Worm (Caenorhabditis elegans) whole organism, L3 larva: ENCODE results near the gene irk-1.

ENCODE experiments used
- ZK546.5 ChIP-seq: sonication (generic microtip); optimal IDR thresholded peaks from 2 replicates; lab custom pipeline; 2017; ENCODE audit warnings: missing biosample characterization, missing genetic modification characterization
- ama-1 ChIP-seq: fragments of 150-350 bp; optimal IDR thresholded peaks from 2 replicates; lab custom pipeline; 2018
- ceh-28 ChIP-seq: fragments of 150-350 bp; optimal IDR thresholded peaks from 2 replicates; lab custom pipeline; 2014; ENCODE audit warnings: missing biosample characterization, missing genetic modification reagents, missing genetic modification characterization
- egl-27 ChIP-seq: sonication (generic microtip); optimal IDR thresholded peaks from 4 replicates; lab custom pipeline; 2017; ENCODE audit warnings: missing biosample characterization, missing genetic modification reagents, missing genetic modification characterization
- elt-1 ChIP-seq: fragments of 150-350 bp; optimal IDR thresholded peaks from 2 replicates; lab custom pipeline; 2014; ENCODE audit warnings: missing biosample characterization, missing genetic modification characterization
- elt-3 ChIP-seq, 3 experiments: fragments of 150-350 bp in 1 of 3; sonication (generic microtip) in 2 of 3; optimal IDR thresholded peaks; 2 replicates in 2 of 3; 4 replicates in 1 of 3; lab custom pipeline; 2014 to 2017; ENCODE audit warnings: missing biosample characterization in 3 of 3, missing genetic modification characterization in 3 of 3
- fkh-10 ChIP-seq: sonication (generic microtip); optimal IDR thresholded peaks from 2 replicates; lab custom pipeline; 2017; ENCODE audit warnings: missing biosample characterization, missing genetic modification reagents, missing genetic modification characterization
- jun-1 ChIP-seq: fragments of 150-350 bp; optimal IDR thresholded peaks from 2 replicates; lab custom pipeline; 2014; ENCODE audit warnings: missing biosample characterization, missing genetic modification reagents, missing genetic modification characterization
- lin-39 ChIP-seq: fragments of 150-350 bp; optimal IDR thresholded peaks from 2 replicates; lab custom pipeline; 2018; ENCODE audit warnings: missing biosample characterization, missing genetic modification reagents, missing genetic modification characterization
- nhr-11 ChIP-seq: fragments of 150-350 bp; optimal IDR thresholded peaks from 2 replicates; lab custom pipeline; 2014; ENCODE audit warnings: missing biosample characterization, missing genetic modification characterization
- nhr-23 ChIP-seq: fragments of 150-350 bp; optimal IDR thresholded peaks from 2 replicates; lab custom pipeline; 2014; ENCODE audit warnings: missing biosample characterization, missing genetic modification reagents, missing genetic modification characterization
- nhr-25 ChIP-seq: sonication (generic microtip); optimal IDR thresholded peaks from 2 replicates; lab custom pipeline; 2017; ENCODE audit warnings: missing biosample characterization, missing genetic modification characterization
- nhr-28 ChIP-seq: fragments of 150-350 bp; optimal IDR thresholded peaks from 2 replicates; lab custom pipeline; 2014; ENCODE audit warnings: missing biosample characterization, missing genetic modification characterization
- snpc-4 ChIP-seq: fragments of 150-350 bp; optimal IDR thresholded peaks from 2 replicates; lab custom pipeline; 2014; ENCODE audit warnings: missing biosample characterization, missing genetic modification characterization

DNA sequence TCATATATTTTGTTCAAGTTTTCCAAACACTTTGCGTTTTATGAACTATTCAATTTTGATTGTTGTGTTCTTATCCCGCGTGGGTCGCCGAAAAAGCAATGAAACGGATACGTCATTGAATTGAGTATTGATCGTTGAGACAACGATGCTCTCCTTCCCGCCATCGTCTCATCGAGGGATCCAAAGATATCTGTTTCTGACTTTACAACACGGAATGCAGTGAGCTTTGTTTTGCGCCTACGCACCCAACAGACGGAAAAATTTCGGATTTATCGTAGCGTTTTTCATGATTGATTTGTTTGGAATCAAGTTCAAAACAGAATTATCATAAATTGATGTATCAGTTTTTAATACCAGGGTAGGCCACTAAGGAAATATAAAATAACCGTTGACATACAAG, 44.6 kb upstream of the irk-1 start:
- TF ChIP-seq nhr-28 (tag; lab: Kevin White, UChicago): no peak
- no peak for TF ChIP-seq elt-3 (tag; optimal IDR thresholded peaks at IDR 0.05; lab: Kevin White, UChicago)
- TF ChIP-seq nhr-11: no peak
- no peak for TF ChIP-seq lin-39 (tag; lab: Kevin White, UChicago)
- TF ChIP-seq ceh-28 (tag; lab: Kevin White, UChicago): no peak
- no peak for TF ChIP-seq fkh-10
- TF ChIP-seq nhr-25 (tag; lab: Kevin White, UChicago): no peak
- no peak for TF ChIP-seq ama-1 (lab: Kevin White, UChicago)
- no peak for TF ChIP-seq elt-1 (tag; lab: Kevin White, UChicago)
- TF ChIP-seq nhr-23 (tag; lab: Kevin White, UChicago): no peak
- TF ChIP-seq jun-1 (tag; lab: Kevin White, UChicago): no peak
- no peak for TF ChIP-seq snpc-4 (tag; lab: Kevin White, UChicago)
- TF ChIP-seq egl-27 (tag; lab: Kevin White, UChicago): no peak
- TF ChIP-seq ZK546.5 (tag; lab: Kevin White, UChicago): no peak
